Worm (Caenorhabditis elegans) whole organism, L3 larva: Measurements from ENCODE around the gene mboa-4.

Source experiments
- ama-1 ChIP-seq: fragments of 150-350 bp; optimal IDR thresholded peaks from 2 replicates; lab custom pipeline; 2018
- nhr-77 ChIP-seq: fragments of 150-350 bp; optimal IDR thresholded peaks from 2 replicates; lab custom pipeline; 2014; ENCODE audit warnings: missing biosample characterization, missing genetic modification characterization

DNA sequence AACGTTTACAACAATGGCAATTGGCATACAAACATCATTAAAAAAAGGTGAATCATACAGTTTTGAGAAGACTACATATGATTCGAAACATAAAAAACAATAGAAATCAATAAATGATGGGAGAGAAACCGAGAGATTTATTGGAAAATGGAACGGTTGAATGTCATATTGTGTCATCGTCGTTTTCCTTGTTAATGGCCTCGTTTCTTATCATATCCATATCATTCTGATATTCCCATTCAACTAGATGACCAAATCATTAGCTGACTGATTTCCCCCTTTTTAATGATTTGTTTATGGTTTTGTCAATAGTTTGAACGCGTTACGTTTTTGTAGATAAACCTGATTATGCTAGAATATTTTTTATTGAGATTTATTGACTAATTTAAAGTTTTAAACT is 15.0 kb upstream of the mboa-4 start:
- TF ChIP-seq ama-1 (lab: Kevin White, UChicago) (no peak), nhr-77 (no peak)
